Fruit fly (Drosophila melanogaster) whole organism, prepupa: Measurements from ENCODE around the gene CG44090.

Experiments used
- Blimp-1 ChIP-seq: fragments of 200-800 bp; sonication (Bioruptor generic); optimal IDR thresholded peaks from 3 replicates; lab custom pipeline; 2017; ENCODE audit warnings: missing biosample characterization, missing genetic modification characterization, mild to moderate bottlenecking, moderate library complexity, missing genetic modification reagents
- CG11294 ChIP-seq: fragments of 200-800 bp; sonication (Bioruptor generic); IDR thresholded peaks from 2 replicates; pipeline ENCODE4 v1.3.6; 2022; ENCODE audit warnings: missing biosample characterization, missing genetic modification characterization
- CG11762 ChIP-seq: fragments of 200-800 bp; sonication (Bioruptor generic); optimal IDR thresholded peaks from 3 replicates; lab custom pipeline; 2016; ENCODE audit warnings: missing biosample characterization, missing genetic modification characterization; ENCODE audit not compliant: insufficient read depth
- CG6163 ChIP-seq: fragments of 200-800 bp; sonication (Bioruptor generic); IDR thresholded peaks from 3 replicates; pipeline ENCODE4 v1.3.6; 2022; ENCODE audit warnings: missing biosample characterization, missing genetic modification characterization
- CG8319 ChIP-seq: fragments of 200-800 bp; sonication (Bioruptor generic); optimal IDR thresholded peaks from 3 replicates; lab custom pipeline; 2016; ENCODE audit warnings: missing biosample characterization, missing genetic modification characterization
- OdsH ChIP-seq: fragments of 200-800 bp; sonication (Bioruptor generic); optimal IDR thresholded peaks from 3 replicates; lab custom pipeline; 2016; ENCODE audit warnings: missing biosample characterization, missing genetic modification characterization
- pdm3 ChIP-seq: fragments of 200-800 bp; sonication (Bioruptor generic); optimal IDR thresholded peaks from 3 replicates; lab custom pipeline; 2016; ENCODE audit warnings: missing biosample characterization, missing genetic modification characterization
- spab ChIP-seq: fragments of 200-800 bp; sonication (Bioruptor generic); optimal IDR thresholded peaks from 2 replicates; lab custom pipeline; 2017; ENCODE audit warnings: missing biosample characterization, mild to moderate bottlenecking, missing genetic modification characterization, missing genetic modification reagents

DNA sequence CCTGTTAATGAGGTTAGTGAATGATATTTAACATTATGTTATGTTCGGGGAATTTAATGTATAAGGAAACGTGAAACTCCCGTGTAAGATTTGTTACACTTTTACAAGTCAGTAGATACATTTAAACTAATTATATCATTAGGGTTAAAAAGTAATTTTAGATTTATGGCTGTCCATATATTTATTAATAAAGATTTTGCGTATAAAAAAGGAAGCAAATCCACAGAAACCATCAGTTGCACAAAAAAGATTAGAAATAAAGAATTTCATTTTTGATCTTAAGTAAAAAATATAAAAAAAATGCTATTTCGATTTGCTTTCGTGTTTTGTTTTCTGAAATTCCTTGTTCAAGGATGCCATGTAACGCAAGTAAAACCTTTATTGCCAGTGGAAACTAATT lies 13.9 kb downstream of the CG44090 start, which contains the start of gene CG42835:
- no peak for TF ChIP-seq CG11762
- TF ChIP-seq CG11294 (GFP tag; lab: Robert Waterston, UW) = no peak
- no peak for TF ChIP-seq OdsH (GFP tag; lab: Kevin White, UChicago)
- TF ChIP-seq spab (GFP tag; lab: Kevin White, UChicago) = no peak
- TF ChIP-seq CG8319 (GFP tag; lab: Kevin White, UChicago) = no peak
- no peak for TF ChIP-seq CG6163 (GFP tag; lab: Robert Waterston, UW)
- TF ChIP-seq pdm3 (GFP tag; lab: Kevin White, UChicago) = no peak
- no peak for TF ChIP-seq Blimp-1
